Worm (Caenorhabditis elegans) whole organism, young adult: ENCODE data around the gene srr-1.

Source experiments
- F52B5.7 ChIP-seq: sonication (generic microtip); optimal IDR thresholded peaks from 2 replicates; lab custom pipeline; 2016; ENCODE audit warnings: mild to moderate bottlenecking, missing genetic modification characterization, missing compliant biosample characterization
- die-1 ChIP-seq: sonication (generic microtip); optimal IDR thresholded peaks from 2 replicates; lab custom pipeline; 2016; ENCODE audit warnings: missing genotype, mild to moderate bottlenecking, missing genetic modification characterization, missing compliant biosample characterization
- efl-1 ChIP-seq: fragments of 150-350 bp; optimal IDR thresholded peaks from 2 replicates; lab custom pipeline; 2014; ENCODE audit warnings: missing biosample characterization, missing genetic modification reagents, missing genetic modification characterization
- him-1 ChIP-seq: sonication (generic microtip); optimal IDR thresholded peaks from 2 replicates; lab custom pipeline; 2016; ENCODE audit warnings: missing genotype, missing genetic modification reagents, missing genetic modification characterization, missing compliant biosample characterization
- lag-1 ChIP-seq: fragments of 200-800 bp; sonication (Bioruptor generic); IDR thresholded peaks from 2 replicates; pipeline ENCODE4 v1.3.6; 2022; ENCODE audit warnings: missing genetic modification reagents, missing genetic modification characterization, missing compliant biosample characterization
- lin-35 ChIP-seq, 3 experiments: fragments of 150-350 bp in 2 of 3; sonication (generic microtip) in 1 of 3; optimal IDR thresholded peaks; 2 replicates each; lab custom pipeline; 2014 to 2018; ENCODE audit warnings: missing biosample characterization in 3 of 3, missing genetic modification characterization in 3 of 3, missing genetic modification reagents in 3 of 3
- snpc-1.3 ChIP-seq: sonication (generic microtip); optimal IDR thresholded peaks from 2 replicates; lab custom pipeline; 2017; ENCODE audit warnings: missing genetic modification characterization, mild to moderate bottlenecking, missing compliant biosample characterization, antibody characterized with exemption, moderate library complexity, missing genotype, missing genetic modification reagents; ENCODE audit not compliant: insufficient read depth
- unc-62 ChIP-seq: fragments of 150-350 bp; optimal IDR thresholded peaks from 2 replicates; lab custom pipeline; 2014; ENCODE audit warnings: missing biosample characterization, missing genetic modification reagents, missing genetic modification characterization
- xnd-1 ChIP-seq: sonication (generic microtip); optimal IDR thresholded peaks from 2 replicates; lab custom pipeline; 2016; ENCODE audit warnings: missing genotype, missing genetic modification reagents, missing genetic modification characterization, missing compliant biosample characterization
- ztf-26 ChIP-seq: sonication (generic microtip); optimal IDR thresholded peaks from 2 replicates; lab custom pipeline; 2017; ENCODE audit warnings: missing genetic modification characterization, missing compliant biosample characterization

ce11 chrV:13020638-13021037 lies 32.9 kb downstream of the srr-1 start:
- TF ChIP-seq die-1 (tag; lab: Kevin White, UChicago) (no peak), lin-35 (GFP tag; optimal IDR thresholded peaks at IDR 0.05; lab: Kevin White, UChicago) (no peak), unc-62 (GFP tag; lab: Kevin White, UChicago) (no peak), xnd-1 (tag; lab: Kevin White, UChicago) (no peak), ztf-26 (tag; lab: Kevin White, UChicago) (no peak), him-1 (tag; lab: Kevin White, UChicago) (no peak), F52B5.7 (tag; lab: Kevin White, UChicago) (no peak), snpc-1.3 (no peak), efl-1 (GFP tag; lab: Kevin White, UChicago) (no peak), lag-1 (GFP tag; lab: Robert Waterston, UW) (no peak)
